Fruit fly (Drosophila melanogaster): Measurements from ENCODE around the gene B52.

B52 gene

DNA sequence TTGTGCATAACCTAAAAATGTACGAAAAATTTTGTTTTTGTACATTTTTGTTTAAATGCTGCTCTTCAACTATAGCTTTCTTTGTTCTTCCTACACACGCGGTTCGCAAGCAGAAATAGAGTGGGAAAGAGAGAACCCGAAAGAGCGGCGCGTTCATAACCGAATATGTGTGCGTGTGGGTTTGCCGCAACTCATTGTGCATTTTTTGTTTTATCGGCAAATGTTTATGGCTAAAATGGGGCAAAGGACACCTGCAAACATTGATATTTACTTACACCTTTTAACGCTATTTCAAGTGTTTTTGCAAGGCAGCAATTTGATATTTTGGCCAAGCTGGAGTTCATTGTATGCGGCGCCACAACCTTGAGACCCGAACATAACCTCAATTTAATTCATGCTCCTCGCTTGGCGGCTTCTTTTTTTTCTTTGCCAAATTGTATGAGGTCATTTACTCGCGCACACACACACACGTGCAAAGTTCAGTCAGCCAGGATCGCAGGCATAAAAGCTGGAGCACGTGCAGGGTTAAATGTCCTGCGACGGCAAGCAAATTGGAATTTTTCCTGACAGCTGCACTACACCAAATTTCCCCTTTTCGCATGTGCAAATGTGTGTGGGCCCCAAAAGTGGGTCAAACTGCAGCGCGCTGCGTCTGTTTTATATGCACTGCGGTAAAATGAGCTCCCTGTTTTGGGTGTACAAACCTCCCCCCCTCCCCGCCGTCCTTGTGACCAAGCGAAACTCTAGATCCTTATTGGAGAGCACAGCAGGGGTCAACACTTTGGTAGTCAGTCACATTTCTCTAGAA, 13.2 kb upstream of the B52 start (continued):
- TF ChIP-seq cato (GFP tag; optimal IDR thresholded peaks at IDR 0.05; ENCODE audit: borderline replicate concordance) (no peak), CG12659 (GFP tag; optimal IDR thresholded peaks at IDR 0.05) (no peak), yki (optimal IDR thresholded peaks at IDR 0.05) (no peak), CG9817 (tag; optimal IDR thresholded peaks at IDR 0.05) (no peak), Elba2 (GFP tag; optimal IDR thresholded peaks at IDR 0.05) (peak; percentile 45), maf-S (GFP tag; optimal IDR thresholded peaks at IDR 0.05) (no peak), Ravus (GFP tag; IDR thresholded peaks at IDR 0.05) (no peak), CG34376 (GFP tag; optimal IDR thresholded peaks at IDR 0.05) (no peak), CG9797 (GFP tag; optimal IDR thresholded peaks at IDR 0.05) (no peak), CG3995 (GFP tag; optimal IDR thresholded peaks at IDR 0.05) (no peak), sr (GFP tag; IDR thresholded peaks at IDR 0.05) (no peak), CG17612 (GFP tag; IDR thresholded peaks at IDR 0.05) (no peak), MESR4 (GFP tag; optimal IDR thresholded peaks at IDR 0.05) (no peak), CG31388 (GFP tag; optimal IDR thresholded peaks at IDR 0.05) (no peak), inv (GFP tag; IDR thresholded peaks at IDR 0.05; ENCODE audit: partially characterized antibody) (no peak), B-H2 (GFP tag; optimal IDR thresholded peaks at IDR 0.05) (no peak), lab (GFP tag; optimal IDR thresholded peaks at IDR 0.05) (no peak), en (GFP tag; optimal IDR thresholded peaks at IDR 0.05) (no peak), lola (GFP tag; optimal IDR thresholded peaks at IDR 0.05) (no peak), psq (GFP tag; optimal IDR thresholded peaks at IDR 0.05) (peak; percentile 77), CG1602 (GFP tag; optimal IDR thresholded peaks at IDR 0.05) (no peak), Sin3A (optimal IDR thresholded peaks at IDR 0.05) (peak; percentile 14), CG14014 (GFP tag; IDR thresholded peaks at IDR 0.05) (no peak), hb (GFP tag; IDR thresholded peaks at IDR 0.05; ENCODE audit: partially characterized antibody) (no peak), Max (GFP tag; optimal IDR thresholded peaks at IDR 0.05) (no peak), nerfin-2 (GFP tag; IDR thresholded peaks at IDR 0.05; ENCODE audit: partially characterized antibody) (0 out of 2 replicates have a peak, but pooled peaks have one; percentile 14), odd (GFP tag; optimal IDR thresholded peaks at IDR 0.05) (no peak), CG1529 (GFP tag; optimal IDR thresholded peaks at IDR 0.05) (no peak), ranshi (GFP tag; IDR thresholded peaks at IDR 0.05) (no peak), CG12219 (GFP tag; optimal IDR thresholded peaks at IDR 0.05) (no peak), CG2116 (GFP tag; optimal IDR thresholded peaks at IDR 0.05) (no peak), dimm (GFP tag; IDR thresholded peaks at IDR 0.05) (no peak), Pdp1 (GFP tag; optimal IDR thresholded peaks at IDR 0.05) (peak in 1 of 2 experiments; percentile 67), Drgx (GFP tag; IDR thresholded peaks at IDR 0.05) (no peak), CG6813 (GFP tag; optimal IDR thresholded peaks at IDR 0.05) (no peak), CG12744 (GFP tag; optimal IDR thresholded peaks at IDR 0.05) (no peak), sens-2 (GFP tag; IDR thresholded peaks at IDR 0.05) (no peak), gfzf (GFP tag; optimal IDR thresholded peaks at IDR 0.05) (no peak), luna (GFP tag; optimal IDR thresholded peaks at IDR 0.05) (no peak), CG12155 (GFP tag; optimal IDR thresholded peaks at IDR 0.05) (no peak), CG30020 (tag; optimal IDR thresholded peaks at IDR 0.05) (no peak), CG8281 (tag; optimal IDR thresholded peaks at IDR 0.05) (no peak), Trl (optimal IDR thresholded peaks at IDR 0.05) (peak; percentile 46 to 71), Trl (GFP tag; optimal IDR thresholded peaks at IDR 0.05) (no peak), Hand (GFP tag; optimal IDR thresholded peaks at IDR 0.05) (no peak), mam (GFP tag; optimal IDR thresholded peaks at IDR 0.05) (no peak), gce (GFP tag; IDR thresholded peaks at IDR 0.05) (no peak), cg (GFP tag; optimal IDR thresholded peaks at IDR 0.05) (peak; percentile 65), CG9932 (GFP tag; IDR thresholded peaks at IDR 0.05) (no peak), D19B (GFP tag; optimal IDR thresholded peaks at IDR 0.05) (no peak)
